Worm (Caenorhabditis elegans) whole organism, young adult: ENCODE data around the gene srh-229.
A peak's percentile ranks its signal among the peaks of the same experiment; 100 is the strongest.

Source experiments
- B0019.2 ChIP-seq: fragments of 200-800 bp; sonication (Bioruptor generic); conservative IDR thresholded peaks from 2 replicates; pipeline ENCODE4 v1.3.6; 2022; ENCODE audit warnings: missing genetic modification reagents, missing genetic modification characterization, missing compliant biosample characterization
- B0035.1 ChIP-seq: sonication (generic microtip); optimal IDR thresholded peaks from 2 replicates; lab custom pipeline; 2016; ENCODE audit warnings: missing genetic modification characterization, mild to moderate bottlenecking, missing compliant biosample characterization, missing genotype, missing genetic modification reagents
- B0261.1 ChIP-seq: sonication (generic microtip); optimal IDR thresholded peaks from 2 replicates; lab custom pipeline; 2016; ENCODE audit warnings: mild to moderate bottlenecking, missing genetic modification characterization, moderate library complexity, missing compliant biosample characterization
- F37B4.10 ChIP-seq: fragments of 200-800 bp; sonication (Bioruptor generic); IDR thresholded peaks from 2 replicates; pipeline ENCODE4 v1.3.6; 2022; ENCODE audit warnings: missing genetic modification characterization, missing compliant biosample characterization
- F39B2.1 ChIP-seq: fragments of 200-800 bp; sonication (Bioruptor generic); IDR thresholded peaks from 2 replicates; pipeline ENCODE4 v1.3.6; 2022; ENCODE audit warnings: missing genetic modification reagents, missing genetic modification characterization, missing compliant biosample characterization
- T26A5.8 ChIP-seq: sonication (generic microtip); optimal IDR thresholded peaks from 2 replicates; lab custom pipeline; 2016; ENCODE audit warnings: missing genetic modification characterization, missing compliant biosample characterization
- athp-1 ChIP-seq: sonication (generic microtip); optimal IDR thresholded peaks from 2 replicates; lab custom pipeline; 2017; ENCODE audit warnings: mild to moderate bottlenecking, missing genetic modification characterization, missing compliant biosample characterization
- attf-3 ChIP-seq: fragments of 200-800 bp; sonication (Bioruptor generic); conservative IDR thresholded peaks from 2 replicates; pipeline ENCODE4 v1.3.6; 2022; ENCODE audit warnings: missing genetic modification reagents, missing genetic modification characterization, missing compliant biosample characterization
- attf-5 ChIP-seq: fragments of 200-800 bp; sonication (Bioruptor generic); optimal IDR thresholded peaks from 2 replicates; lab custom pipeline; 2018; ENCODE audit warnings: mild to moderate bottlenecking, missing genetic modification characterization, missing compliant biosample characterization
- bed-1 ChIP-seq: fragments of 200-800 bp; sonication (Bioruptor generic); IDR thresholded peaks from 2 replicates; pipeline ENCODE4 v1.3.6; 2022; ENCODE audit warnings: missing genetic modification reagents, missing genetic modification characterization, missing compliant biosample characterization
- ceh-100 ChIP-seq: fragments of 200-800 bp; sonication (Bioruptor generic); IDR thresholded peaks from 2 replicates; pipeline ENCODE4 v1.3.6; 2022; ENCODE audit warnings: missing genetic modification reagents, missing genetic modification characterization, missing compliant biosample characterization
- ceh-91 ChIP-seq: fragments of 200-800 bp; sonication (Bioruptor generic); IDR thresholded peaks from 2 replicates; pipeline ENCODE4 v1.3.6; 2022; ENCODE audit warnings: missing genetic modification reagents, missing genetic modification characterization, missing compliant biosample characterization
- chd-7 ChIP-seq: sonication (generic microtip); optimal IDR thresholded peaks from 2 replicates; lab custom pipeline; 2016; ENCODE audit warnings: mild to moderate bottlenecking, missing genetic modification characterization, moderate library complexity, missing compliant biosample characterization
- die-1 ChIP-seq: sonication (generic microtip); optimal IDR thresholded peaks from 2 replicates; lab custom pipeline; 2016; ENCODE audit warnings: missing genotype, mild to moderate bottlenecking, missing genetic modification characterization, missing compliant biosample characterization
- dox-1 ChIP-seq: fragments of 200-800 bp; sonication (Bioruptor generic); IDR thresholded peaks from 2 replicates; pipeline ENCODE4 v1.3.6; 2022; ENCODE audit warnings: missing genetic modification reagents, missing genetic modification characterization, missing compliant biosample characterization
- dpff-1 ChIP-seq: sonication (generic microtip); optimal IDR thresholded peaks from 2 replicates; lab custom pipeline; 2017; ENCODE audit warnings: mild to moderate bottlenecking, missing genetic modification characterization, missing compliant biosample characterization
- ets-4 ChIP-seq: fragments of 200-800 bp; sonication (Bioruptor generic); optimal IDR thresholded peaks from 2 replicates; lab custom pipeline; 2018; ENCODE audit warnings: mild to moderate bottlenecking, missing genetic modification characterization, missing compliant biosample characterization
- fkh-3 ChIP-seq: sonication (generic microtip); optimal IDR thresholded peaks from 2 replicates; lab custom pipeline; 2016; ENCODE audit warnings: mild to moderate bottlenecking, missing genetic modification characterization, missing compliant biosample characterization
- let-526 ChIP-seq: fragments of 200-800 bp; sonication (Bioruptor generic); IDR thresholded peaks from 2 replicates; pipeline ENCODE4 v1.3.6; 2022; ENCODE audit warnings: missing genetic modification reagents, missing genetic modification characterization, missing compliant biosample characterization
- let-607 ChIP-seq, 2 experiments: fragments of 200-800 bp in 1 of 2; sonication (Bioruptor generic) in 1 of 2; sonication (generic microtip) in 1 of 2; optimal IDR thresholded peaks; 2 replicates each; lab custom pipeline; 2016 to 2018; ENCODE audit warnings: mild to moderate bottlenecking in 2 of 2, missing compliant biosample characterization in 2 of 2, missing genetic modification characterization in 2 of 2, moderate library complexity in 2 of 2, missing genotype in 1 of 2
- lsy-27 ChIP-seq: sonication (generic microtip); optimal IDR thresholded peaks from 2 replicates; lab custom pipeline; 2017; ENCODE audit warnings: missing genetic modification characterization, mild to moderate bottlenecking, missing compliant biosample characterization, antibody characterized with exemption, missing genotype, borderline replicate concordance; ENCODE audit not compliant: insufficient read depth
- madf-10 ChIP-seq: sonication (generic microtip); optimal IDR thresholded peaks from 2 replicates; lab custom pipeline; 2016; ENCODE audit warnings: mild to moderate bottlenecking, missing genetic modification characterization, missing compliant biosample characterization
- mcd-1 ChIP-seq: fragments of 200-800 bp; sonication (Bioruptor generic); IDR thresholded peaks from 2 replicates; pipeline ENCODE4 v1.3.6; 2022; ENCODE audit warnings: missing genetic modification reagents, missing genetic modification characterization, missing compliant biosample characterization
- mel-28 ChIP-seq: sonication (generic microtip); optimal IDR thresholded peaks from 2 replicates; lab custom pipeline; 2016; ENCODE audit warnings: borderline replicate concordance, mild to moderate bottlenecking, missing genetic modification characterization, missing compliant biosample characterization
- mes-4 ChIP-seq: sonication (generic microtip); optimal IDR thresholded peaks from 2 replicates; lab custom pipeline; 2016; ENCODE audit warnings: missing genotype, missing genetic modification characterization, missing compliant biosample characterization
- mxl-1 ChIP-seq: sonication (generic microtip); optimal IDR thresholded peaks from 2 replicates; lab custom pipeline; 2016; ENCODE audit warnings: missing genetic modification characterization, missing compliant biosample characterization
- nhr-27 ChIP-seq: fragments of 200-800 bp; sonication (Bioruptor generic); optimal IDR thresholded peaks from 2 replicates; lab custom pipeline; 2018; ENCODE audit warnings: mild to moderate bottlenecking, missing genetic modification characterization, moderate library complexity, missing compliant biosample characterization
- nhr-80 ChIP-seq: sonication (generic microtip); optimal IDR thresholded peaks from 2 replicates; lab custom pipeline; 2016; ENCODE audit warnings: missing genetic modification characterization, missing compliant biosample characterization
- sdz-38 ChIP-seq: sonication (generic microtip); optimal IDR thresholded peaks from 2 replicates; lab custom pipeline; 2016; ENCODE audit warnings: missing genotype, missing genetic modification characterization, missing compliant biosample characterization
- unc-62 ChIP-seq: fragments of 150-350 bp; optimal IDR thresholded peaks from 2 replicates; lab custom pipeline; 2014; ENCODE audit warnings: missing biosample characterization, missing genetic modification reagents, missing genetic modification characterization
- ztf-25 ChIP-seq: fragments of 200-800 bp; sonication (Bioruptor generic); IDR thresholded peaks from 2 replicates; pipeline ENCODE4 v1.3.6; 2022; ENCODE audit warnings: missing genetic modification reagents, missing genetic modification characterization, missing compliant biosample characterization
- ztf-26 ChIP-seq: sonication (generic microtip); optimal IDR thresholded peaks from 2 replicates; lab custom pipeline; 2017; ENCODE audit warnings: missing genetic modification characterization, missing compliant biosample characterization

Gene srh-229

ce11 chrV:7548499-7548898 lies 44.3 kb upstream of the srh-229 start (continued):
- TF ChIP-seq die-1 (peak; percentile 59), ztf-25 (peak; percentile 74; the same call in 1 of the 2 replicates), B0019.2 (GFP tag; lab: Robert Waterston, UW) (peak; percentile 53; the same call in 1 of the 2 replicates), ceh-100 (GFP tag; lab: Robert Waterston, UW) (peak; percentile 27; the same call in 1 of the 2 replicates), B0261.1 (peak; percentile 62)
- TF ChIP-seq, all 124 proteins: peak for 52; not testable (repeated sequence) for 72

- TF ChIP-seq mxl-1 (tag; lab: Kevin White, UChicago): no peak
- TF ChIP-seq nhr-80: peak; percentile 21
Observed at ce11 chrV:7548017-7548416, 43.8 kb upstream of the srh-229 start.

- no peak for TF ChIP-seq nhr-27
- no peak for TF ChIP-seq let-607 (tag; optimal IDR thresholded peaks at IDR 0.05; lab: Kevin White, UChicago)
- TF ChIP-seq F39B2.1 (GFP tag; lab: Robert Waterston, UW): no peak
- TF ChIP-seq ztf-26 (tag; lab: Kevin White, UChicago): no peak
- TF ChIP-seq B0035.1 (tag; lab: Kevin White, UChicago): no peak
- TF ChIP-seq mes-4 (tag; lab: Kevin White, UChicago): no peak
- no peak for TF ChIP-seq let-526 (GFP tag; lab: Robert Waterston, UW)
- TF ChIP-seq mel-28 (tag; lab: Kevin White, UChicago): no peak
Observed at ce11 chrV:7547479-7547878, 43.3 kb upstream of the srh-229 start, which contains the start of gene ftn-1. Gene ftn-1, minus strand, starts transcription at chrV:7547579.

ce11 chrV:7545187-7545586 lies 41.0 kb upstream of the srh-229 start, which contains the start of the genes C54F6.19 and nhx-3:
Gene C54F6.19, plus strand, starts transcription at chrV:7545487.
Gene nhx-3, minus strand, starts transcription at chrV:7545523.
- no peak for TF ChIP-seq athp-1
- no peak for TF ChIP-seq dpff-1 (tag; lab: Kevin White, UChicago)
- TF ChIP-seq ceh-100 (GFP tag; lab: Robert Waterston, UW): no peak
- no peak for TF ChIP-seq ets-4 (GFP tag; lab: Kevin White, UChicago)
- TF ChIP-seq mcd-1 (GFP tag; lab: Robert Waterston, UW): no peak
- TF ChIP-seq let-607 (tag; optimal IDR thresholded peaks at IDR 0.05; lab: Kevin White, UChicago): no peak
- TF ChIP-seq madf-10 (tag; lab: Kevin White, UChicago): no peak
- no peak for TF ChIP-seq nhr-80
- TF ChIP-seq F37B4.10 (GFP tag; lab: Robert Waterston, UW): no peak
- TF ChIP-seq T26A5.8 (tag; lab: Kevin White, UChicago): no peak
- no peak for TF ChIP-seq attf-5 (GFP tag; lab: Kevin White, UChicago)
- TF ChIP-seq B0019.2 (GFP tag; lab: Robert Waterston, UW): no peak
- TF ChIP-seq ceh-91 (GFP tag; lab: Robert Waterston, UW): no peak
- no peak for TF ChIP-seq mxl-1 (tag; lab: Kevin White, UChicago)
- no peak for TF ChIP-seq dox-1 (GFP tag; lab: Robert Waterston, UW)
- no peak for TF ChIP-seq F39B2.1 (GFP tag; lab: Robert Waterston, UW)
- TF ChIP-seq bed-1: no peak
- no peak for TF ChIP-seq lsy-27 (tag; lab: Kevin White, UChicago)
- TF ChIP-seq attf-3 (GFP tag; lab: Robert Waterston, UW): no peak
- TF ChIP-seq fkh-3 (tag; lab: Kevin White, UChicago): no peak

- TF ChIP-seq lsy-27 (tag; lab: Kevin White, UChicago): no peak
- no peak for TF ChIP-seq unc-62 (GFP tag; lab: Kevin White, UChicago)
- no peak for TF ChIP-seq chd-7 (tag; lab: Kevin White, UChicago)
- no peak for TF ChIP-seq sdz-38 (tag; lab: Kevin White, UChicago)
Observed at ce11 chrV:7543728-7544127, 39.6 kb upstream of the srh-229 start.
